Worm (Caenorhabditis elegans): ENCODE measurements around the gene str-148.

str-148 gene

DNA sequence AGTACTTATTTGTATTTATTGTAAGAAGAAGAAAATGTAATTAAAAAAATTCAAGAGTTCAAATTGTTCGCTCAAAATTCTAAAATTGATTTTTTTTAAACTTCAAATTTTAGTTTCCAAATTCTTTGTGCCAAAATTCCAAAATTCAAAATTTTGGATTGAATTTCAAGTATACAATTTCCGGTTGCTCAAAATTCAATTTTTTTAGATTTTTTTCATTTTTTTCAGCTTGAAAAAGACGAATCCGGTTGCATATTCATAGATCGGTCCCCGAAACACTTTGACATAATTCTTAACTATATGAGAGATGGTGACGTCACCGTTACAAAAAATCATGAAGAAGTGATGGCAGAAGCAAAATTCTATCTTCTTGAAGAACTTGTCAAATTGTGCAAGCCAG is 26.3 kb downstream of the str-148 start, which contains the start of gene K02E7.4:
Gene K02E7.4 (plus strand): TSS at position 301 of the 400 bp plus-strand sequence.
- TF ChIP-seq nhr-28 (tag; optimal IDR thresholded peaks at IDR 0.05) = no peak
- TF ChIP-seq unc-39 (tag; optimal IDR thresholded peaks at IDR 0.05) = no peak
- TF ChIP-seq lin-32 (GFP tag; optimal IDR thresholded peaks at IDR 0.05) = no peak
- TF ChIP-seq flh-1 (GFP tag; optimal IDR thresholded peaks at IDR 0.05) = no peak
- no peak for TF ChIP-seq mls-2 (tag; optimal IDR thresholded peaks at IDR 0.05)
- TF ChIP-seq hlh-1 (tag; optimal IDR thresholded peaks at IDR 0.05) = no peak
- no peak for TF ChIP-seq nhr-237 (tag; optimal IDR thresholded peaks at IDR 0.05)
- no peak for TF ChIP-seq nhr-76 (tag; optimal IDR thresholded peaks at IDR 0.05)
- no peak for TF ChIP-seq sptf-1 (tag; optimal IDR thresholded peaks at IDR 0.05)
- TF ChIP-seq elt-1 (tag; optimal IDR thresholded peaks at IDR 0.05; ENCODE audit: borderline replicate concordance, insufficient read depth) = no peak
- no peak for TF ChIP-seq M03D4.4 (tag; optimal IDR thresholded peaks at IDR 0.05)
- no peak for TF ChIP-seq lin-13 (tag; optimal IDR thresholded peaks at IDR 0.05)
- TF ChIP-seq unc-62 (GFP tag; optimal IDR thresholded peaks at IDR 0.05) = no peak
- TF ChIP-seq mab-5 (tag; optimal IDR thresholded peaks at IDR 0.05) = no peak
- no peak for TF ChIP-seq snpc-4 (tag; optimal IDR thresholded peaks at IDR 0.05)
- no peak for TF ChIP-seq nhr-2 (tag; optimal IDR thresholded peaks at IDR 0.05)
- no peak for TF ChIP-seq nhr-12 (tag; optimal IDR thresholded peaks at IDR 0.05)
- TF ChIP-seq unc-120 (tag; optimal IDR thresholded peaks at IDR 0.05; ENCODE audit: poor library complexity, severe bottlenecking) = no peak

DNA sequence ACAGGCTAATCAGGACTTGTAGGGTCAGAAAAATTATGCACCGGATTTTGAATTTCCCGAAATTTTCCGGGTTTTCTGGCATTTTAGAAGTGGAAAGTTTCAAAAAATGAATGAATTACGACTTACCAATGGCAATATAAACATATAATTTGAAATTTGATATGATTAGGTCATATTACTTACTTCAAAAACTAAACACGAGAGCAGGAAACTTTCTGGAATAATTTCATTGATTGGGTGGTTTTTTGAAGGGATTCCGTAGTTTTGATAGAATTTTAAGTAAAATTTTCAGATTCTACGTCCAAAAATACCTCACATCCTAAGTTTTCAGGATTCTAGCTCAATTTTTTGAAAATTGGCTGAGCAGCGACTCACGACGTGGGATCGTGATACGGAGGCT is 29.6 kb downstream of the str-148 start, which contains the start of gene K02E7.11:
Gene K02E7.11 (minus strand): TSS at position 101 of the 400 bp plus-strand sequence.
- TF ChIP-seq nhr-12 (tag; optimal IDR thresholded peaks at IDR 0.05) = no peak
- TF ChIP-seq tbx-8 (GFP tag; optimal IDR thresholded peaks at IDR 0.05) = no peak
- TF ChIP-seq unc-62 (GFP tag; optimal IDR thresholded peaks at IDR 0.05) = no peak
- no peak for TF ChIP-seq nhr-28 (tag; optimal IDR thresholded peaks at IDR 0.05)
- no peak for TF ChIP-seq nhr-2 (tag; optimal IDR thresholded peaks at IDR 0.05)
- no peak for TF ChIP-seq sptf-1 (tag; optimal IDR thresholded peaks at IDR 0.05)
- TF ChIP-seq zip-8 (tag; optimal IDR thresholded peaks at IDR 0.05) = no peak
- TF ChIP-seq sem-2 (GFP tag; optimal IDR thresholded peaks at IDR 0.05) = no peak
- no peak for TF ChIP-seq unc-120 (tag; optimal IDR thresholded peaks at IDR 0.05; ENCODE audit: poor library complexity, severe bottlenecking)
- no peak for TF ChIP-seq mls-2 (tag; optimal IDR thresholded peaks at IDR 0.05)
- no peak for TF ChIP-seq drap-1 (GFP tag; optimal IDR thresholded peaks at IDR 0.05)
- TF ChIP-seq blmp-1 (tag; optimal IDR thresholded peaks at IDR 0.05) = no peak

DNA sequence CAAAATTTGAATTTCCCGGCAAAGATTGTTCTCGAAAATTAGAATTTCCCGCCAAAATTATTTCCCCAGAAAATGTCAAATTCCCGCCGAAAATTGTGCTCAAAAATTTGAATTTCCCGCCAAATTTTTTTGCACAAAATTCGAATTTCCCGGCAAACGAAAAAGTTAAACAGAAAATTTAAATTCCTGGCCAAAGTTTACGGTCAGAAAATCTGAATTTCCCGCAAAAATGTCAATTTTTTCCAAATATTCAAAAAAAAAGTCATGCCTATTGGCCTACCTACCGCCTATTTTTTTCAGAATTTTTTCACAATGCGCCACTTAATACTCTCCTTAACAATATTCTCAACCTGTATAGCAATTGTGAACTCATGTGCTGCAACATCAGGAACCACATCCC is 37.1 kb downstream of the str-148 start, which contains the start of gene K02E7.1:
Gene K02E7.1 (plus strand): TSS at position 301 of the 400 bp plus-strand sequence.
- no peak for TF ChIP-seq elt-3 (tag; optimal IDR thresholded peaks at IDR 0.05)
- no peak for TF ChIP-seq cnd-1 (tag; optimal IDR thresholded peaks at IDR 0.05)
- TF ChIP-seq nhr-237 (tag; optimal IDR thresholded peaks at IDR 0.05) = no peak
- TF ChIP-seq nhr-76 (tag; optimal IDR thresholded peaks at IDR 0.05) = no peak
- no peak for TF ChIP-seq bed-3 (GFP tag; optimal IDR thresholded peaks at IDR 0.05)
- TF ChIP-seq ceh-83 (GFP tag; optimal IDR thresholded peaks at IDR 0.05) = no peak

DNA sequence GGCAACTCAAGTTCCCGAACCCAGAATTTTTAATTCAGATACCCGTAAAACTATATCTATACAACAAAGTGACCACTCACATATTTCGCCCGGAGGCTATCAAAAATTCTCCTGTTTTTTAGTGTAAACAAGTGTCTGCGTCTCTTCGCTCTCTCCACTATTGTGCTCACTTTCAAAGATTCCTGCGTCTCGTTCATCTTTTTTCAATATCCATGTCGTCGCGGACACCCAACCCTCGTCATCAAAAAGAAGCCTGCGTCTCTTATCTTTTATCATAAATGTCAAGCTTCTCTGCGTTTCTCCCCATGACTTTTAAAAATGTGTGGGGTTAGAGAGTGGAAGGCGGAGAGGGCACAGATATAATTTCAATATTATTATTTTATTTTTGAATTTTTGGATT is 39.1 kb downstream of the str-148 start:
- peak; percentile 6 for TF ChIP-seq ces-1 (GFP tag; optimal IDR thresholded peaks at IDR 0.05)
- no peak for TF ChIP-seq lin-32 (GFP tag; optimal IDR thresholded peaks at IDR 0.05)
- TF ChIP-seq unc-62 (GFP tag; optimal IDR thresholded peaks at IDR 0.05) = peak; percentile 71
- peak; percentile 13 for TF ChIP-seq unc-120 (tag; optimal IDR thresholded peaks at IDR 0.05; ENCODE audit: poor library complexity, severe bottlenecking)
- TF ChIP-seq nhr-12 (tag; optimal IDR thresholded peaks at IDR 0.05) = no peak
- peak; percentile 75 for TF ChIP-seq hlh-1 (tag; optimal IDR thresholded peaks at IDR 0.05)

DNA sequence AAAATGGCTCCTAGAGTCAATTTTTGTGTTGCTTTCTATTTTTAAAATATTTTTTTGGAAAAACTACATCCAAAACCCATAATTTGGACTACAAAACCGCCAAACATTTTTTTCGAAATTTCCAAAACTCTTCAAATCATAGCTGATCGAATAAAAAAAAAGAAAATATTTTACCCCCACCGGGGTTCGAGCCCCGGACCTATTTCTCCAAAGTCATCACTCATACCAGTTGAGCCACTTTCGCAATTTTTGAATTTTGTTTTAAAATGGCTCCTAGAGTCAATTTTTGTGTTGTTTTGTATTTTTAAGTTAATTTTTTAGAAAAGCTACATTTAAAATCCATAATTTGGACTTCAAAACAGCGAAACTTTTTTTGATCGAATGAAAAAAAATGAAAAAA is 39.8 kb downstream of the str-148 start:
- no peak for TF ChIP-seq ham-2 (GFP tag; optimal IDR thresholded peaks at IDR 0.05)
- TF ChIP-seq snpc-4 (tag; optimal IDR thresholded peaks at IDR 0.05) = no peak
- no peak for TF ChIP-seq zip-8 (tag; optimal IDR thresholded peaks at IDR 0.05)
- TF ChIP-seq sptf-1 (tag; optimal IDR thresholded peaks at IDR 0.05) = no peak
- TF ChIP-seq drap-1 (GFP tag; optimal IDR thresholded peaks at IDR 0.05) = no peak
- TF ChIP-seq bed-3 (GFP tag; optimal IDR thresholded peaks at IDR 0.05) = no peak
- TF ChIP-seq ztf-11 (tag; optimal IDR thresholded peaks at IDR 0.05) = no peak
- no peak for TF ChIP-seq mep-1 (tag; optimal IDR thresholded peaks at IDR 0.05)
- TF ChIP-seq lin-32 (GFP tag; optimal IDR thresholded peaks at IDR 0.05) = no peak
- TF ChIP-seq ceh-39 (tag; optimal IDR thresholded peaks at IDR 0.05) = no peak
- TF ChIP-seq flh-1 (GFP tag; optimal IDR thresholded peaks at IDR 0.05) = no peak
- no peak for TF ChIP-seq unc-120 (tag; optimal IDR thresholded peaks at IDR 0.05; ENCODE audit: poor library complexity, severe bottlenecking)
- TF ChIP-seq elt-1 (tag; optimal IDR thresholded peaks at IDR 0.05; ENCODE audit: borderline replicate concordance, insufficient read depth) = no peak
- no peak for TF ChIP-seq ces-1 (GFP tag; optimal IDR thresholded peaks at IDR 0.05)
- no peak for TF ChIP-seq sem-2 (GFP tag; optimal IDR thresholded peaks at IDR 0.05)
- TF ChIP-seq lsy-2 (tag; optimal IDR thresholded peaks at IDR 0.05) = no peak
- TF ChIP-seq nhr-12 (tag; optimal IDR thresholded peaks at IDR 0.05) = no peak
- TF ChIP-seq mls-2 (tag; optimal IDR thresholded peaks at IDR 0.05) = no peak
- no peak for TF ChIP-seq unc-39 (tag; optimal IDR thresholded peaks at IDR 0.05)
